Fruit fly (Drosophila melanogaster): ENCODE data around the gene Coq3.
A peak's percentile ranks its signal among the peaks of the same experiment; 100 is the strongest.

DNA sequence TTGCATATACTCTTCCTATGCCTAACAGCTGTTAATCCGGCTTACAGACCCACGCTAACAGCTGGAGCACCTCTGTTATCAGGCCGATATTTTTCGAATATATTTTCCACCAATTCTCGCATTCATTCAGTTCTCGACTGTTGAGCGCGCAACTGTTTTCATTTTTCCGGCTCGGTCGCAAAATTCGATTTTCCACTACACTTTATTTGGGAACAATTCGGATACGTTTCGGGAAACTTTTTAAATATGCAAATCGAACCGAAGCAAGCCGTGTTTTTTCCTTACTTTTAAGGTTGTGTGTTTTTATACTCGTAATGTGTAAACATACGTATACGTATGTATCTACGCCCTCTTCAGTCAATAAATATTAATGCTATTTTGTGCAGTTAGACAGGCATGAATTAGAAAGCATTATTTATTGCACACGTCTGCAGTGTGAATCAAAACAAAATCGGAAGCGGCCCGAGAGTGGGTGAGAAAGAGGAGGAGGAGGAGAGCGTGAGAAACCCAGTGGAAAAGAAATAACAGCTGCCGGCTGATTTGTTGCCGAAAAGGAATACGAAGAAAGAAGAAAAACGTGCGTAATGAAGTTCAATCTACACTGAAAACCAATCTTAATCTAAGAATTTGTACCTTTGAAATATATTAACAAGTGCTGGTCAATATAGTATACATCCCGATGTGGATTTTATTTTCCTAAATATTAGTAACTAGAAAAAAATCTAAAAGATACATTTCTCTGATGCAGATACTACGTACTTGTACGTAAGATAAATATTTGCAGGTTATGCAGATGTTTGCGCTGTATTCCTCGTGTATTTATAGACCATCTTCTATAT lies 50.5 kb downstream of the Coq3 start:
- TF ChIP-seq ss (GFP tag; optimal IDR thresholded peaks at IDR 0.05) (no peak), CG11762 (GFP tag; optimal IDR thresholded peaks at IDR 0.05; ENCODE audit: insufficient read depth) (peak; percentile 4), CG9139 (GFP tag; optimal IDR thresholded peaks at IDR 0.05) (no peak), CG34406 (GFP tag; optimal IDR thresholded peaks at IDR 0.05) (peak; percentile 8), Hr38 (GFP tag; optimal IDR thresholded peaks at IDR 0.05) (no peak), CG3032 (tag; optimal IDR thresholded peaks at IDR 0.05) (peak; percentile 24), CG6792 (GFP tag; optimal IDR thresholded peaks at IDR 0.05) (no peak), esn (GFP tag; optimal IDR thresholded peaks at IDR 0.05) (peak; percentile 35), CG15336 (GFP tag; IDR thresholded peaks at IDR 0.05) (no peak; the same call in 1 of the 2 replicates), Gug (GFP tag; IDR thresholded peaks at IDR 0.05) (0 out of 2 replicates have a peak, but pooled peaks have one; percentile 35), fd59A (GFP tag; optimal IDR thresholded peaks at IDR 0.05) (no peak)

Data from whole organism, prepupa.